Worm (Caenorhabditis elegans) whole organism, mixed stage, embryonic: ENCODE data around the gene F26F2.4.

Experiments
- M03D4.4 ChIP-seq: sonication (generic microtip); optimal IDR thresholded peaks from 2 replicates; lab custom pipeline; 2017; ENCODE audit warnings: mild to moderate bottlenecking, missing genetic modification characterization, missing compliant biosample characterization
- bed-3 ChIP-seq: fragments of 200-800 bp; sonication (Bioruptor generic); optimal IDR thresholded peaks from 3 replicates; lab custom pipeline; 2018; ENCODE audit warnings: mild to moderate bottlenecking, missing genetic modification characterization, moderate library complexity, missing compliant biosample characterization
- blmp-1 ChIP-seq: fragments of 150-350 bp; optimal IDR thresholded peaks from 2 replicates; lab custom pipeline; 2014; ENCODE audit warnings: missing biosample characterization, missing genetic modification characterization
- ceh-39 ChIP-seq: fragments of 150-350 bp; optimal IDR thresholded peaks from 2 replicates; lab custom pipeline; 2014; ENCODE audit warnings: missing biosample characterization, missing genetic modification characterization
- ceh-43 ChIP-seq: fragments of 200-800 bp; sonication (Bioruptor generic); optimal IDR thresholded peaks from 2 replicates; lab custom pipeline; 2018; ENCODE audit warnings: mild to moderate bottlenecking, missing genetic modification characterization, moderate library complexity, missing compliant biosample characterization
- ceh-83 ChIP-seq: fragments of 200-800 bp; sonication (Bioruptor generic); optimal IDR thresholded peaks from 2 replicates; lab custom pipeline; 2018; ENCODE audit warnings: mild to moderate bottlenecking, missing genetic modification characterization, missing compliant biosample characterization
- ces-1 ChIP-seq: fragments of 150-350 bp; optimal IDR thresholded peaks from 2 replicates; lab custom pipeline; 2014; ENCODE audit warnings: missing biosample characterization, missing genetic modification reagents, missing genetic modification characterization
- cnd-1 ChIP-seq: fragments of 200-800 bp; sonication (Bioruptor generic); optimal IDR thresholded peaks from 2 replicates; lab custom pipeline; 2018; ENCODE audit warnings: mild to moderate bottlenecking, missing genetic modification characterization, missing compliant biosample characterization
- drap-1 ChIP-seq: fragments of 200-800 bp; sonication (Bioruptor generic); optimal IDR thresholded peaks from 3 replicates; lab custom pipeline; 2018; ENCODE audit warnings: mild to moderate bottlenecking, missing genetic modification characterization, missing compliant biosample characterization
- flh-1 ChIP-seq: fragments of 200-800 bp; sonication (Bioruptor generic); optimal IDR thresholded peaks from 2 replicates; lab custom pipeline; 2018; ENCODE audit warnings: mild to moderate bottlenecking, missing genetic modification characterization, moderate library complexity, missing compliant biosample characterization
- ham-2 ChIP-seq: fragments of 200-800 bp; sonication (Bioruptor generic); optimal IDR thresholded peaks from 2 replicates; lab custom pipeline; 2018; ENCODE audit warnings: mild to moderate bottlenecking, missing genetic modification characterization, missing compliant biosample characterization
- hlh-1 ChIP-seq: fragments of 150-350 bp; optimal IDR thresholded peaks from 2 replicates; lab custom pipeline; 2014; ENCODE audit warnings: missing biosample characterization, missing genetic modification reagents, missing genetic modification characterization
- lin-13 ChIP-seq: fragments of 150-350 bp; optimal IDR thresholded peaks from 2 replicates; lab custom pipeline; 2014; ENCODE audit warnings: missing biosample characterization, missing genetic modification characterization
- lin-32 ChIP-seq: fragments of 200-800 bp; sonication (Bioruptor generic); optimal IDR thresholded peaks from 2 replicates; lab custom pipeline; 2018; ENCODE audit warnings: mild to moderate bottlenecking, missing genetic modification characterization, missing compliant biosample characterization
- lsy-2 ChIP-seq: fragments of 150-350 bp; optimal IDR thresholded peaks from 2 replicates; lab custom pipeline; 2014; ENCODE audit warnings: missing biosample characterization, missing genetic modification characterization
- mab-5 ChIP-seq: fragments of 150-350 bp; optimal IDR thresholded peaks from 2 replicates; lab custom pipeline; 2014; ENCODE audit warnings: missing biosample characterization, missing genetic modification characterization
- mls-2 ChIP-seq: sonication (generic microtip); optimal IDR thresholded peaks from 2 replicates; lab custom pipeline; 2016; ENCODE audit warnings: mild to moderate bottlenecking, missing genetic modification characterization, moderate library complexity, missing compliant biosample characterization
- nhr-12 ChIP-seq: fragments of 150-350 bp; optimal IDR thresholded peaks from 2 replicates; lab custom pipeline; 2014; ENCODE audit warnings: missing biosample characterization, missing genetic modification characterization
- nhr-237 ChIP-seq: fragments of 150-350 bp; optimal IDR thresholded peaks from 2 replicates; lab custom pipeline; 2014; ENCODE audit warnings: missing biosample characterization, missing genetic modification characterization
- nhr-28 ChIP-seq: fragments of 150-350 bp; optimal IDR thresholded peaks from 2 replicates; lab custom pipeline; 2014; ENCODE audit warnings: missing biosample characterization, missing genetic modification characterization
- pha-4 ChIP-seq: fragments of 150-350 bp; optimal IDR thresholded peaks from 2 replicates; lab custom pipeline; 2018; ENCODE audit warnings: missing biosample characterization, missing genetic modification reagents, missing genetic modification characterization
- sem-2 ChIP-seq: fragments of 200-800 bp; sonication (Bioruptor generic); optimal IDR thresholded peaks from 2 replicates; lab custom pipeline; 2018; ENCODE audit warnings: mild to moderate bottlenecking, missing genetic modification characterization, missing compliant biosample characterization
- snpc-4 ChIP-seq: fragments of 150-350 bp; optimal IDR thresholded peaks from 2 replicates; lab custom pipeline; 2014; ENCODE audit warnings: missing biosample characterization, missing genetic modification characterization
- sptf-1 ChIP-seq: sonication (generic microtip); optimal IDR thresholded peaks from 2 replicates; lab custom pipeline; 2017; ENCODE audit warnings: mild to moderate bottlenecking, missing genetic modification characterization, moderate library complexity, missing compliant biosample characterization
- tbx-8 ChIP-seq: fragments of 200-800 bp; sonication (Bioruptor generic); optimal IDR thresholded peaks from 2 replicates; lab custom pipeline; 2018; ENCODE audit warnings: mild to moderate bottlenecking, missing genetic modification characterization, moderate library complexity, missing compliant biosample characterization
- unc-120 ChIP-seq: sonication (generic microtip); optimal IDR thresholded peaks from 2 replicates; lab custom pipeline; 2017; ENCODE audit warnings: missing genetic modification characterization, missing compliant biosample characterization; ENCODE audit not compliant: poor library complexity, severe bottlenecking
- unc-39 ChIP-seq: fragments of 150-350 bp; optimal IDR thresholded peaks from 2 replicates; lab custom pipeline; 2014; ENCODE audit warnings: missing biosample characterization, missing genetic modification characterization
- unc-62 ChIP-seq: fragments of 150-350 bp; optimal IDR thresholded peaks from 2 replicates; lab custom pipeline; 2014; ENCODE audit warnings: missing biosample characterization, missing genetic modification reagents, missing genetic modification characterization
- ztf-11 ChIP-seq: fragments of 150-350 bp; optimal IDR thresholded peaks from 2 replicates; lab custom pipeline; 2014; ENCODE audit warnings: missing biosample characterization, missing genetic modification characterization

F26F2.4 gene

ce11 chrV:20544092-20544491 is 25.0 kb upstream of the F26F2.4 start, which contains the start of gene slc-36.3:
slc-36.3 (minus strand) TSS chrV:20544192.
- TF ChIP-seq ceh-39 (tag; lab: Kevin White, UChicago) (no peak), drap-1 (no peak), mls-2 (no peak), sem-2 (GFP tag; lab: Kevin White, UChicago) (no peak), hlh-1 (tag; lab: Kevin White, UChicago) (no peak), unc-62 (no peak), ces-1 (no peak), pha-4 (tag; lab: Kevin White, UChicago) (no peak), lsy-2 (no peak), mab-5 (tag; lab: Kevin White, UChicago) (no peak), lin-32 (no peak), unc-39 (tag; lab: Kevin White, UChicago) (no peak), sptf-1 (tag; lab: Kevin White, UChicago) (no peak), snpc-4 (tag; lab: Kevin White, UChicago) (no peak), ham-2 (GFP tag; lab: Kevin White, UChicago) (no peak), ztf-11 (no peak), nhr-237 (tag; lab: Kevin White, UChicago) (no peak), blmp-1 (no peak), bed-3 (GFP tag; lab: Kevin White, UChicago) (no peak)

- TF ChIP-seq M03D4.4 (tag; lab: Kevin White, UChicago): no peak
- no peak for TF ChIP-seq mls-2
Observed at ce11 chrV:20544610-20545009, 24.5 kb upstream of the F26F2.4 start.

- TF ChIP-seq drap-1 (no peak), unc-120 (tag; lab: Kevin White, UChicago) (no peak), tbx-8 (no peak), nhr-237 (tag; lab: Kevin White, UChicago) (no peak), lsy-2 (no peak), pha-4 (tag; lab: Kevin White, UChicago) (no peak)
Observed at ce11 chrV:20545742-20546141, 23.4 kb upstream of the F26F2.4 start.

- no peak for TF ChIP-seq lin-13 (tag; lab: Kevin White, UChicago)
- TF ChIP-seq, all 35 proteins: peak for 0
Observed at ce11 chrV:20547048-20547447, 22.0 kb upstream of the F26F2.4 start, which contains the start of gene Y38H6C.18. Y38H6C.18 (minus strand) TSS chrV:20547148.

ce11 chrV:20551096-20551495 is 18.0 kb upstream of the F26F2.4 start, which contains the start of gene Y38H6C.20:
Y38H6C.20 (minus strand) TSS chrV:20551196.
- TF ChIP-seq snpc-4 (tag; lab: Kevin White, UChicago): no peak
- no peak for TF ChIP-seq pha-4 (tag; lab: Kevin White, UChicago)
- TF ChIP-seq cnd-1 (tag; lab: Kevin White, UChicago): no peak
- no peak for TF ChIP-seq mls-2
- TF ChIP-seq M03D4.4 (tag; lab: Kevin White, UChicago): no peak
- TF ChIP-seq ceh-83 (GFP tag; lab: Kevin White, UChicago): no peak
- no peak for TF ChIP-seq ztf-11
- TF ChIP-seq flh-1 (GFP tag; lab: Kevin White, UChicago): no peak
- no peak for TF ChIP-seq bed-3 (GFP tag; lab: Kevin White, UChicago)
- no peak for TF ChIP-seq nhr-237 (tag; lab: Kevin White, UChicago)
- no peak for TF ChIP-seq ceh-39 (tag; lab: Kevin White, UChicago)
- no peak for TF ChIP-seq lin-32
- TF ChIP-seq ceh-43 (GFP tag; lab: Kevin White, UChicago): no peak
- TF ChIP-seq lin-13 (tag; lab: Kevin White, UChicago): no peak
- no peak for TF ChIP-seq ces-1
- no peak for TF ChIP-seq nhr-28 (tag; lab: Kevin White, UChicago)
- no peak for TF ChIP-seq sem-2 (GFP tag; lab: Kevin White, UChicago)
- TF ChIP-seq sptf-1 (tag; lab: Kevin White, UChicago): no peak
- TF ChIP-seq unc-39 (tag; lab: Kevin White, UChicago): no peak
- TF ChIP-seq tbx-8: no peak
- TF ChIP-seq, all 35 proteins: peak for 0

- TF ChIP-seq nhr-12: no peak
- TF ChIP-seq drap-1: no peak
- TF ChIP-seq ces-1: no peak
- no peak for TF ChIP-seq nhr-28 (tag; lab: Kevin White, UChicago)
- TF ChIP-seq lin-13 (tag; lab: Kevin White, UChicago): no peak
- no peak for TF ChIP-seq hlh-1 (tag; lab: Kevin White, UChicago)
- no peak for TF ChIP-seq bed-3 (GFP tag; lab: Kevin White, UChicago)
- TF ChIP-seq ceh-39 (tag; lab: Kevin White, UChicago): no peak
- TF ChIP-seq, all 35 proteins: peak for 0
Observed at ce11 chrV:20552971-20553370, 16.1 kb upstream of the F26F2.4 start, which contains the start of gene vmo-1. vmo-1 (minus strand) TSS chrV:20553071.
